Worm (Caenorhabditis elegans) whole organism, young adult: Measurements from ENCODE around the gene lgc-50.

Source experiments
- B0336.3 ChIP-seq: fragments of 200-800 bp; sonication (Bioruptor generic); IDR thresholded peaks from 2 replicates; pipeline ENCODE4 v1.3.6; 2022; ENCODE audit warnings: missing genetic modification characterization, missing compliant biosample characterization
- C06A6.2 ChIP-seq: fragments of 200-800 bp; sonication (Bioruptor generic); conservative IDR thresholded peaks from 2 replicates; pipeline ENCODE4 v1.3.6; 2022; ENCODE audit warnings: missing genetic modification characterization, missing compliant biosample characterization
- C17E4.6 ChIP-seq: fragments of 200-800 bp; sonication (Bioruptor generic); IDR thresholded peaks from 2 replicates; pipeline ENCODE4 v1.3.6; 2022; ENCODE audit warnings: missing genetic modification reagents, missing genetic modification characterization, missing compliant biosample characterization
- F23B12.7 ChIP-seq: sonication (generic microtip); optimal IDR thresholded peaks from 2 replicates; lab custom pipeline; 2017; ENCODE audit warnings: missing genetic modification characterization, mild to moderate bottlenecking, missing compliant biosample characterization, antibody characterized with exemption, moderate library complexity; ENCODE audit not compliant: insufficient read depth
- F55B11.4 ChIP-seq: sonication (generic microtip); optimal IDR thresholded peaks from 2 replicates; lab custom pipeline; 2016; ENCODE audit warnings: missing compliant biosample characterization, missing genetic modification characterization, borderline replicate concordance; ENCODE audit not compliant: insufficient read depth
- F57C9.4 ChIP-seq: sonication (generic microtip); optimal IDR thresholded peaks from 2 replicates; lab custom pipeline; 2017; ENCODE audit warnings: mild to moderate bottlenecking, missing genetic modification characterization, missing compliant biosample characterization
- Y53F4B.3 ChIP-seq: fragments of 200-800 bp; sonication (Bioruptor generic); IDR thresholded peaks from 2 replicates; pipeline ENCODE4 v1.3.6; 2022; ENCODE audit warnings: missing genetic modification reagents, missing genetic modification characterization, missing compliant biosample characterization
- Y53G8AR.9 ChIP-seq: fragments of 200-800 bp; sonication (Bioruptor generic); conservative IDR thresholded peaks from 2 replicates; pipeline ENCODE4 v1.3.6; 2022; ENCODE audit warnings: missing genetic modification reagents, missing genetic modification characterization, missing compliant biosample characterization
- Y67H2A.10 ChIP-seq: fragments of 200-800 bp; sonication (Bioruptor generic); conservative IDR thresholded peaks from 2 replicates; pipeline ENCODE4 v1.3.6; 2022; ENCODE audit warnings: missing genetic modification reagents, missing genetic modification characterization, missing compliant biosample characterization
- Y79H2A.3 ChIP-seq: fragments of 200-800 bp; sonication (Bioruptor generic); conservative IDR thresholded peaks from 2 replicates; pipeline ENCODE4 v1.3.6; 2022; ENCODE audit warnings: missing genetic modification reagents, missing genetic modification characterization, missing compliant biosample characterization
- ama-1 ChIP-seq, 3 experiments: fragments of 150-350 bp in 1 of 3; sonication (generic microtip) in 2 of 3; optimal IDR thresholded peaks; 2 replicates each; lab custom pipeline; 2014 to 2018; ENCODE audit warnings: missing biosample characterization in 2 of 3, missing genetic modification characterization in 2 of 3, missing genetic modification reagents in 2 of 3
- attf-3 ChIP-seq: fragments of 200-800 bp; sonication (Bioruptor generic); conservative IDR thresholded peaks from 2 replicates; pipeline ENCODE4 v1.3.6; 2022; ENCODE audit warnings: missing genetic modification reagents, missing genetic modification characterization, missing compliant biosample characterization
- attf-5 ChIP-seq: fragments of 200-800 bp; sonication (Bioruptor generic); optimal IDR thresholded peaks from 2 replicates; lab custom pipeline; 2018; ENCODE audit warnings: mild to moderate bottlenecking, missing genetic modification characterization, missing compliant biosample characterization
- bed-1 ChIP-seq: fragments of 200-800 bp; sonication (Bioruptor generic); IDR thresholded peaks from 2 replicates; pipeline ENCODE4 v1.3.6; 2022; ENCODE audit warnings: missing genetic modification reagents, missing genetic modification characterization, missing compliant biosample characterization
- bed-2 ChIP-seq: fragments of 200-800 bp; sonication (Bioruptor generic); IDR thresholded peaks from 2 replicates; pipeline ENCODE4 v1.3.6; 2022; ENCODE audit warnings: missing genetic modification reagents, missing genetic modification characterization, missing compliant biosample characterization
- ceh-58 ChIP-seq: fragments of 200-800 bp; sonication (Bioruptor generic); IDR thresholded peaks from 2 replicates; pipeline ENCODE4 v1.3.6; 2022; ENCODE audit warnings: missing genetic modification characterization, missing compliant biosample characterization
- ceh-91 ChIP-seq: fragments of 200-800 bp; sonication (Bioruptor generic); IDR thresholded peaks from 2 replicates; pipeline ENCODE4 v1.3.6; 2022; ENCODE audit warnings: missing genetic modification reagents, missing genetic modification characterization, missing compliant biosample characterization
- chd-7 ChIP-seq: sonication (generic microtip); optimal IDR thresholded peaks from 2 replicates; lab custom pipeline; 2016; ENCODE audit warnings: mild to moderate bottlenecking, missing genetic modification characterization, moderate library complexity, missing compliant biosample characterization
- dox-1 ChIP-seq: fragments of 200-800 bp; sonication (Bioruptor generic); IDR thresholded peaks from 2 replicates; pipeline ENCODE4 v1.3.6; 2022; ENCODE audit warnings: missing genetic modification reagents, missing genetic modification characterization, missing compliant biosample characterization
- dpl-1 ChIP-seq: fragments of 150-350 bp; optimal IDR thresholded peaks from 2 replicates; lab custom pipeline; 2014; ENCODE audit warnings: missing biosample characterization, missing genetic modification reagents, missing genetic modification characterization
- efl-1 ChIP-seq: fragments of 150-350 bp; optimal IDR thresholded peaks from 2 replicates; lab custom pipeline; 2014; ENCODE audit warnings: missing biosample characterization, missing genetic modification reagents, missing genetic modification characterization
- egl-44 ChIP-seq: fragments of 200-800 bp; sonication (Bioruptor generic); IDR thresholded peaks from 2 replicates; pipeline ENCODE4 v1.3.6; 2022; ENCODE audit warnings: missing genetic modification reagents, missing genetic modification characterization, missing compliant biosample characterization
- hrde-1 ChIP-seq: sonication (generic microtip); optimal IDR thresholded peaks from 2 replicates; lab custom pipeline; 2016; ENCODE audit warnings: missing genetic modification characterization, mild to moderate bottlenecking, missing compliant biosample characterization, moderate library complexity, missing genotype, missing genetic modification reagents, borderline replicate concordance
- hsf-1 ChIP-seq: fragments of 200-800 bp; sonication (Bioruptor generic); IDR thresholded peaks from 2 replicates; pipeline ENCODE4 v1.3.6; 2022; ENCODE audit warnings: missing genetic modification reagents, missing genetic modification characterization, missing compliant biosample characterization
- let-607 ChIP-seq, 2 experiments: fragments of 200-800 bp in 1 of 2; sonication (Bioruptor generic) in 1 of 2; sonication (generic microtip) in 1 of 2; optimal IDR thresholded peaks; 2 replicates each; lab custom pipeline; 2016 to 2018; ENCODE audit warnings: mild to moderate bottlenecking in 2 of 2, missing compliant biosample characterization in 2 of 2, missing genetic modification characterization in 2 of 2, moderate library complexity in 2 of 2, missing genotype in 1 of 2
- lin-26 ChIP-seq: fragments of 200-800 bp; sonication (Bioruptor generic); IDR thresholded peaks from 2 replicates; pipeline ENCODE4 v1.3.6; 2022; ENCODE audit warnings: missing genetic modification reagents, missing genetic modification characterization, missing compliant biosample characterization
- lsl-1 ChIP-seq: fragments of 200-800 bp; sonication (Bioruptor generic); optimal IDR thresholded peaks from 2 replicates; lab custom pipeline; 2018; ENCODE audit warnings: mild to moderate bottlenecking, missing genetic modification characterization, moderate library complexity, missing compliant biosample characterization
- lsy-27 ChIP-seq: sonication (generic microtip); optimal IDR thresholded peaks from 2 replicates; lab custom pipeline; 2017; ENCODE audit warnings: missing genetic modification characterization, mild to moderate bottlenecking, missing compliant biosample characterization, antibody characterized with exemption, missing genotype, borderline replicate concordance; ENCODE audit not compliant: insufficient read depth
- madf-3 ChIP-seq: fragments of 200-800 bp; sonication (Bioruptor generic); IDR thresholded peaks from 2 replicates; pipeline ENCODE4 v1.3.6; 2022; ENCODE audit warnings: missing genetic modification reagents, missing genetic modification characterization, missing compliant biosample characterization
- madf-6 ChIP-seq: fragments of 200-800 bp; sonication (Bioruptor generic); IDR thresholded peaks from 2 replicates; pipeline ENCODE4 v1.3.6; 2022; ENCODE audit warnings: missing genetic modification reagents, missing genetic modification characterization, missing compliant biosample characterization
- madf-8 ChIP-seq: fragments of 200-800 bp; sonication (Bioruptor generic); conservative IDR thresholded peaks from 2 replicates; pipeline ENCODE4 v1.3.6; 2022; ENCODE audit warnings: missing genetic modification reagents, missing genetic modification characterization, missing compliant biosample characterization
- mcd-1 ChIP-seq: fragments of 200-800 bp; sonication (Bioruptor generic); IDR thresholded peaks from 2 replicates; pipeline ENCODE4 v1.3.6; 2022; ENCODE audit warnings: missing genetic modification reagents, missing genetic modification characterization, missing compliant biosample characterization
- nfya-1 ChIP-seq: sonication (generic microtip); optimal IDR thresholded peaks from 2 replicates; lab custom pipeline; 2017; ENCODE audit warnings: antibody characterized with exemption, missing compliant biosample characterization, missing genetic modification characterization, borderline replicate concordance; ENCODE audit not compliant: insufficient read depth
- nhr-120 ChIP-seq: fragments of 200-800 bp; sonication (Bioruptor generic); IDR thresholded peaks from 2 replicates; pipeline ENCODE4 v1.3.6; 2022; ENCODE audit warnings: missing genetic modification characterization, missing compliant biosample characterization
- nhr-80 ChIP-seq: sonication (generic microtip); optimal IDR thresholded peaks from 2 replicates; lab custom pipeline; 2016; ENCODE audit warnings: missing genetic modification characterization, missing compliant biosample characterization
- pha-4 ChIP-seq: fragments of 150-350 bp; sonication (generic microtip); optimal IDR thresholded peaks from 2 replicates; lab custom pipeline; 2014; ENCODE audit warnings: missing biosample characterization, missing genetic modification reagents, missing genetic modification characterization
- rec-8 ChIP-seq, 2 experiments: sonication (generic microtip); optimal IDR thresholded peaks; 2 replicates each; lab custom pipeline; 2016; ENCODE audit warnings: mild to moderate bottlenecking in 2 of 2, missing genetic modification characterization in 2 of 2, missing genetic modification reagents in 2 of 2, missing genotype in 2 of 2, missing biosample characterization in 1 of 2, missing compliant biosample characterization in 1 of 2, moderate library complexity in 1 of 2
- sdz-38 ChIP-seq: sonication (generic microtip); optimal IDR thresholded peaks from 2 replicates; lab custom pipeline; 2016; ENCODE audit warnings: missing genotype, missing genetic modification characterization, missing compliant biosample characterization
- sea-2 ChIP-seq: fragments of 200-800 bp; sonication (Bioruptor generic); IDR thresholded peaks from 2 replicates; pipeline ENCODE4 v1.3.6; 2022; ENCODE audit warnings: missing genetic modification characterization, missing compliant biosample characterization
- snpc-3.4 ChIP-seq: sonication (generic microtip); optimal IDR thresholded peaks from 2 replicates; lab custom pipeline; 2017; ENCODE audit warnings: missing genetic modification characterization, mild to moderate bottlenecking, missing compliant biosample characterization, antibody characterized with exemption, moderate library complexity, missing genotype, missing genetic modification reagents
- snpc-4 ChIP-seq, 5 experiments: fragments of 150-350 bp in 1 of 5; sonication (generic microtip) in 4 of 5; optimal IDR thresholded peaks; 2 replicates each; lab custom pipeline; 2014 to 2018; ENCODE audit warnings: missing genetic modification characterization in 5 of 5, missing biosample characterization in 3 of 5, antibody characterized with exemption in 2 of 5, mild to moderate bottlenecking in 2 of 5, missing compliant biosample characterization in 2 of 5, missing genotype in 2 of 5, moderate library complexity in 2 of 5, missing genetic modification reagents in 1 of 5
- somi-1 ChIP-seq: fragments of 200-800 bp; sonication (Bioruptor generic); optimal IDR thresholded peaks from 2 replicates; lab custom pipeline; 2018; ENCODE audit warnings: mild to moderate bottlenecking, missing genetic modification characterization, missing compliant biosample characterization
- unc-62 ChIP-seq: fragments of 150-350 bp; optimal IDR thresholded peaks from 2 replicates; lab custom pipeline; 2014; ENCODE audit warnings: missing biosample characterization, missing genetic modification reagents, missing genetic modification characterization
- zfh-2 ChIP-seq: fragments of 200-800 bp; sonication (Bioruptor generic); conservative IDR thresholded peaks from 2 replicates; pipeline ENCODE4 v1.3.6; 2022; ENCODE audit warnings: missing genetic modification reagents, missing genetic modification characterization, missing compliant biosample characterization
- ztf-18 ChIP-seq: sonication (generic microtip); optimal IDR thresholded peaks from 2 replicates; lab custom pipeline; 2016; ENCODE audit warnings: missing genotype, mild to moderate bottlenecking, missing genetic modification characterization, missing compliant biosample characterization
- ztf-28 ChIP-seq: fragments of 200-800 bp; sonication (Bioruptor generic); IDR thresholded peaks from 2 replicates; pipeline ENCODE4 v1.3.6; 2022; ENCODE audit warnings: missing genetic modification reagents, missing genetic modification characterization, missing compliant biosample characterization

The lgc-50 gene

DNA sequence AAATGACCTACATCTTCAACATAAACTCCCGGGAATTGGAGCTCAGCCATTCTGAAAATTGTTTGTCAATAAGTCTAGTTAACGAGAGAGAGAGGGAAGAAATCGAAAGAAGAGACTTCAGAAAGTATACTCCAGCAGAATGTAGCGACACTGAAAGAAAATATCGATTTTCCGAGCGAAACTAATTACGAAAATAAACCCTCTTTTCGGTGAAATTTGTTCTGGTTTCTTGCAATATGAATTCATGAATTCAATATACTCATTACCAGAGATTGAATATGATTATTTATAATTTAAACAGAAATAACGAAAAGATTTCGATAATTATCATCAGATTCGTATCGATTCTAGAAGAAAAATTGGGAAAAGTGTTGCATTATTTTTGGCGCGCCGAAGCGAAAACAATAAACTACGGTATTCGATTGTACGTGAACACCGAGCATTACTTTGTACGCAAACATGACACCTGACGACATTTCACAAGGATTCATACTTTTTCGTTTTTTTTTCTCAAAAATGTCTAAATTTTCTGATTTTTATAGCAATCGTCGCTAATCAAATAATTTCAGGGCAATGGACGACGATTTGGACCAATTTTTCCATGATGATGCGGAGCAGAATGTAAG is 13.6 kb downstream of the lgc-50 start, which contains the start of the genes hmg-4 and T20B12.3 (continued):
- TF ChIP-seq dox-1 = peak; percentile 55
- TF ChIP-seq unc-62 (GFP tag; lab: Kevin White, UChicago) = no peak
- no peak for TF ChIP-seq attf-3
- TF ChIP-seq dpl-1 (GFP tag; lab: Kevin White, UChicago) = peak; percentile 70
- peak; percentile 71 for TF ChIP-seq ceh-91 (GFP tag; lab: Robert Waterston, UW)
- peak; percentile 54 for TF ChIP-seq F23B12.7
- no peak for TF ChIP-seq egl-44
- no peak for TF ChIP-seq chd-7 (tag; lab: Kevin White, UChicago)
- no peak for TF ChIP-seq lin-26 (GFP tag; lab: Robert Waterston, UW)
- no peak for TF ChIP-seq nfya-1 (tag; lab: Kevin White, UChicago)
- TF ChIP-seq efl-1 (GFP tag; lab: Kevin White, UChicago) = peak; percentile 93
- no peak for TF ChIP-seq let-607 (tag; optimal IDR thresholded peaks at IDR 0.05; lab: Kevin White, UChicago)
- TF ChIP-seq Y53G8AR.9 (GFP tag; lab: Robert Waterston, UW) = no peak
- no peak for TF ChIP-seq C17E4.6
- no peak for TF ChIP-seq F57C9.4
- TF ChIP-seq nhr-80 = no peak
- no peak for TF ChIP-seq lsy-27 (tag; lab: Kevin White, UChicago)
- TF ChIP-seq mcd-1 (GFP tag; lab: Robert Waterston, UW) = no peak
- TF ChIP-seq bed-1 (GFP tag; lab: Robert Waterston, UW) = no peak
- TF ChIP-seq lsl-1 = peak; percentile 89
- peak; percentile 15 for TF ChIP-seq snpc-3.4 (tag; lab: Kevin White, UChicago)
- TF ChIP-seq madf-6 (GFP tag; lab: Robert Waterston, UW) = peak; percentile 87
- TF ChIP-seq zfh-2 = no peak
- no peak for TF ChIP-seq ama-1 (optimal IDR thresholded peaks at IDR 0.05; lab: Kevin White, UChicago)
- TF ChIP-seq ama-1 (GFP tag; optimal IDR thresholded peaks at IDR 0.05; lab: Kevin White, UChicago) = no peak
- no peak for TF ChIP-seq madf-3
- TF ChIP-seq nhr-120 (GFP tag; lab: Robert Waterston, UW) = no peak
- peak; percentile 44; the same call in 1 of the 2 replicates for TF ChIP-seq madf-8 (GFP tag; lab: Robert Waterston, UW)
- TF ChIP-seq attf-5 (GFP tag; lab: Kevin White, UChicago) = no peak
- no peak for TF ChIP-seq bed-2 (GFP tag; lab: Robert Waterston, UW)
- TF ChIP-seq C06A6.2 (GFP tag; lab: Robert Waterston, UW) = no peak
- TF ChIP-seq ztf-18 (tag; lab: Kevin White, UChicago) = peak; percentile 44
- TF ChIP-seq sdz-38 (tag; lab: Kevin White, UChicago) = no peak
- TF ChIP-seq sea-2 (GFP tag; lab: Robert Waterston, UW) = no peak
- TF ChIP-seq somi-1 (GFP tag; lab: Kevin White, UChicago) = no peak
- no peak for TF ChIP-seq ztf-28 (GFP tag; lab: Robert Waterston, UW)
- no peak for TF ChIP-seq Y53F4B.3 (GFP tag; lab: Robert Waterston, UW)
- no peak for TF ChIP-seq B0336.3 (GFP tag; lab: Robert Waterston, UW)
- TF ChIP-seq snpc-4 (GFP tag; optimal IDR thresholded peaks at IDR 0.05; lab: Kevin White, UChicago) = no peak
- TF ChIP-seq snpc-4 (tag; optimal IDR thresholded peaks at IDR 0.05; lab: Kevin White, UChicago) = no peak
- no peak for TF ChIP-seq F55B11.4 (tag; lab: Kevin White, UChicago)
- peak; percentile 84; the same call in 1 of the 2 replicates for TF ChIP-seq hsf-1 (GFP tag; lab: Robert Waterston, UW)
- no peak for TF ChIP-seq hrde-1
- TF ChIP-seq rec-8 (tag; optimal IDR thresholded peaks at IDR 0.05; lab: Kevin White, UChicago) = no peak
- TF ChIP-seq ceh-58 = no peak
- no peak for TF ChIP-seq Y79H2A.3
- no peak for TF ChIP-seq pha-4
- no peak for TF ChIP-seq Y67H2A.10 (GFP tag; lab: Robert Waterston, UW)
